Worm (Caenorhabditis elegans): Measurements from ENCODE around the gene F18E2.15.

DNA sequence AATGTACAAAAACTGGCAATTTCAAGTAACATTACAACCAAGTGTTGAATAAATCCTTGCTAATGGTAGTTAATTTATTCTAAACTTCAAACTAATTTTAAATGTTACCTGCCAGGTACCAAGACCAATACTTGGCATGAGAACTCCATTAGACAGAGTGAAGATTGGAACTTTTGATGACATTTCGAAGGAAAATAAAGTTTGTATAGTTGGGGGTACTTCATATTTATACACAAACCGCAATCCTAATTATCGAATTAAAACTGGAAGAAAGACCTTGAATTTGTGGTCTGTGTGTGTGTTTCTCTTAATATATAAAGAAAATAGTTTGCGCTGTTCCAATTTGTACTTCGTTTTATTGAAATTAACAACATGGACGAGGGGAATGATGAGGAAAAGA, 49.1 kb upstream of the F18E2.15 start, which contains the start of gene ZC443.1:
- no peak for TF ChIP-seq him-1 (tag; optimal IDR thresholded peaks at IDR 0.05)
- TF ChIP-seq dao-5 (tag; optimal IDR thresholded peaks at IDR 0.05): no peak

Data from whole organism, L4/young adult.